Fruit fly (Drosophila melanogaster): ENCODE measurements around the gene CG33170.

The CG33170 gene

DNA sequence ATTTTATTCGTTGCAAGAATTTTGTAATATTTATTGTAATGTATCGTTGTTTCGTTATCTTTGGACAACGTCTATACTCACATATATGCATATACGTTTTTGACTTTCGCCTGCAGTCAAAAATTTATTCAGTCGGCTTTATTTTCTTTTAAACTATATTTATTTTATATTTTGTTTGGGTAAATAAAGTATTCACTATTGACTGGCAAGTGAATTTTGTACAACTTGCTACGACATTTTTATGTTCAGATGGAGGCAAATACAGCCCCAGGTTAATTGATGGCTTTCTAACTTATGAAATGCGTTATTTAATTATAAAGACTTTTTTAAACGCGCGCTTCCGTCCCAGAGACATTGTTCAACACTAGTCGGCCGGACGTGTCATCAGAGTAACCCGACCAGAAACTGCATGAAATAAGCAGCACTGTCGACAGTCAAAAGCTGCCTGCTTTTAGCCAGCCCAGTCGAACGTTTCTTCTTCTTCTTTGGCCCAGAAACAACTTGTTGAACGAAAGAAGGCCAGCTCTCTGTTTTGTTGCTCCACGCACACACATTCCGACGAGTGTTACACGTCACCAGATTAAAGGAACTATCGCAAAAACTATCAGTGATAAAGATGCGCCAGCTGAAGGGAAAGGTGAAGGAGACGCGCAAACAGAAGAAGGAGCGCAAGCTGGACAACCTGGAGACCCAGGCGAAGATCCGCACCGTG is 877 bp upstream of the CG33170 start, which contains the start of gene CG33169 (continued):
- TF ChIP-seq lab (GFP tag; optimal IDR thresholded peaks at IDR 0.05) (peak; percentile 92), E2f1 (GFP tag; IDR thresholded peaks at IDR 0.05) (peak; percentile 85), Mes4 (GFP tag; optimal IDR thresholded peaks at IDR 0.05) (peak; percentile 75), gfzf (GFP tag; optimal IDR thresholded peaks at IDR 0.05) (peak; percentile 51), run (tag; optimal IDR thresholded peaks at IDR 0.05) (no peak), Fer3 (tag; optimal IDR thresholded peaks at IDR 0.05) (peak; percentile 79), pros (GFP tag; optimal IDR thresholded peaks at IDR 0.05) (no peak), tx (GFP tag; optimal IDR thresholded peaks at IDR 0.05) (peak; percentile 87), Vsx1 (GFP tag; optimal IDR thresholded peaks at IDR 0.05) (peak; percentile 56), ttk (GFP tag; IDR thresholded peaks at IDR 0.05) (peak; percentile 81), H15 (GFP tag; IDR thresholded peaks at IDR 0.05) (peak; percentile 88), ftz-f1 (GFP tag; optimal IDR thresholded peaks at IDR 0.05) (peak; percentile 97), slp2 (GFP tag; optimal IDR thresholded peaks at IDR 0.05) (peak; percentile 72), CG31388 (GFP tag; optimal IDR thresholded peaks at IDR 0.05) (peak; percentile 52), schlank (tag; optimal IDR thresholded peaks at IDR 0.05) (peak; percentile 63), kay (GFP tag; optimal IDR thresholded peaks at IDR 0.05) (peak; percentile 99), CG2116 (GFP tag; optimal IDR thresholded peaks at IDR 0.05) (peak; percentile 70), CG2199 (GFP tag; IDR thresholded peaks at IDR 0.05) (peak; percentile 98), Dll (GFP tag; IDR thresholded peaks at IDR 0.05; ENCODE audit: partially characterized antibody) (peak; percentile 61; the same call in 2 of the 4 replicates), sna (GFP tag; IDR thresholded peaks at IDR 0.05; ENCODE audit: partially characterized antibody) (peak; percentile 39; the same call in 1 of the 2 replicates), D19A (tag; optimal IDR thresholded peaks at IDR 0.05) (peak; percentile 33), CG6272 (GFP tag; IDR thresholded peaks at IDR 0.05) (peak; percentile 57; the same call in 1 of the 2 replicates), tll (GFP tag; optimal IDR thresholded peaks at IDR 0.05) (peak in 1 of 2 experiments; percentile 16), CG12744 (GFP tag; optimal IDR thresholded peaks at IDR 0.05) (peak; percentile 77), CG10543 (GFP tag; optimal IDR thresholded peaks at IDR 0.05) (peak; percentile 96), HLH3B (GFP tag; IDR thresholded peaks at IDR 0.05) (peak; percentile 65; the same call in 1 of the 2 replicates), p53 (GFP tag; optimal IDR thresholded peaks at IDR 0.05) (peak; percentile 89), CG7745 (tag; optimal IDR thresholded peaks at IDR 0.05) (no peak), jumu (GFP tag; optimal IDR thresholded peaks at IDR 0.05) (peak; percentile 91), CG2875 (GFP tag; optimal IDR thresholded peaks at IDR 0.05) (peak; percentile 59), MTF-1 (GFP tag; optimal IDR thresholded peaks at IDR 0.05; ENCODE audit: borderline replicate concordance) (peak; percentile 76), ssp (GFP tag; IDR thresholded peaks at IDR 0.05) (peak; percentile 76), CG4404 (GFP tag; IDR thresholded peaks at IDR 0.05) (peak; percentile 61), HLH54F (GFP tag; optimal IDR thresholded peaks at IDR 0.05) (peak; percentile 94), dm (GFP tag; optimal IDR thresholded peaks at IDR 0.05) (peak; percentile 85), wek (GFP tag; optimal IDR thresholded peaks at IDR 0.05) (peak; percentile 54), Doc3 (GFP tag; IDR thresholded peaks at IDR 0.05; ENCODE audit: partially characterized antibody) (no peak), cg (GFP tag; optimal IDR thresholded peaks at IDR 0.05) (peak; percentile 28), tap (tag; optimal IDR thresholded peaks at IDR 0.05) (peak; percentile 59), CG6654 (GFP tag; optimal IDR thresholded peaks at IDR 0.05) (no peak), CG11504 (tag; optimal IDR thresholded peaks at IDR 0.05) (peak; percentile 89), CG4328 (GFP tag; optimal IDR thresholded peaks at IDR 0.05) (peak; percentile 82), hth (optimal IDR thresholded peaks at IDR 0.05) (no peak), gsb-n (tag; optimal IDR thresholded peaks at IDR 0.05) (peak; percentile 43), CG6254 (GFP tag; optimal IDR thresholded peaks at IDR 0.05) (no peak), otp (GFP tag; IDR thresholded peaks at IDR 0.05) (peak; percentile 73), prd (optimal IDR thresholded peaks at IDR 0.05) (no peak), prd (GFP tag; IDR thresholded peaks at IDR 0.05) (peak; percentile 82), CG11085 (GFP tag; IDR thresholded peaks at IDR 0.05) (peak; percentile 95)

Data from whole organism, embryonic.